Worm (Caenorhabditis elegans) whole organism, early embryonic: ENCODE data around the gene btb-5.

Experiments
- B0310.2 ChIP-seq: sonication (generic microtip); optimal IDR thresholded peaks from 2 replicates; lab custom pipeline; 2016; ENCODE audit warnings: mild to moderate bottlenecking, missing genetic modification characterization, missing compliant biosample characterization
- F13C5.2 ChIP-seq: sonication (generic microtip); optimal IDR thresholded peaks from 2 replicates; lab custom pipeline; 2017; ENCODE audit warnings: mild to moderate bottlenecking, missing genetic modification characterization, inconsistent platforms, missing compliant biosample characterization
- aly-1 ChIP-seq: sonication (generic microtip); optimal IDR thresholded peaks from 2 replicates; lab custom pipeline; 2016; ENCODE audit warnings: missing genetic modification characterization, missing compliant biosample characterization
- ama-1 ChIP-seq: fragments of 150-350 bp; optimal IDR thresholded peaks from 2 replicates; lab custom pipeline; 2014
- ceh-13 ChIP-seq: fragments of 200-800 bp; sonication (Bioruptor generic); optimal IDR thresholded peaks from 2 replicates; lab custom pipeline; 2018; ENCODE audit warnings: mild to moderate bottlenecking, missing genetic modification characterization, missing compliant biosample characterization
- ceh-36 ChIP-seq: sonication (generic microtip); optimal IDR thresholded peaks from 2 replicates; lab custom pipeline; 2016; ENCODE audit warnings: missing genetic modification characterization, inconsistent platforms, missing compliant biosample characterization
- ets-7 ChIP-seq: sonication (generic microtip); optimal IDR thresholded peaks from 2 replicates; lab custom pipeline; 2016; ENCODE audit warnings: missing genotype, missing genetic modification characterization, missing compliant biosample characterization
- flt-1 ChIP-seq: fragments of 200-800 bp; sonication (Bioruptor generic); IDR thresholded peaks from 2 replicates; pipeline ENCODE4 v1.3.6; 2022; ENCODE audit warnings: missing genetic modification characterization, missing compliant biosample characterization
- hmbx-1 ChIP-seq: sonication (generic microtip); optimal IDR thresholded peaks from 2 replicates; lab custom pipeline; 2016; ENCODE audit warnings: mild to moderate bottlenecking, missing genetic modification characterization, missing compliant biosample characterization
- hmg-4 ChIP-seq: fragments of 200-800 bp; sonication (Bioruptor generic); optimal IDR thresholded peaks from 2 replicates; lab custom pipeline; 2018; ENCODE audit warnings: mild to moderate bottlenecking, missing genetic modification characterization, missing compliant biosample characterization
- hnd-1 ChIP-seq: sonication (generic microtip); optimal IDR thresholded peaks from 2 replicates; lab custom pipeline; 2016; ENCODE audit warnings: missing genetic modification characterization, missing compliant biosample characterization
- pes-1 ChIP-seq: fragments of 200-800 bp; sonication (Bioruptor generic); IDR thresholded peaks from 2 replicates; pipeline ENCODE4 v1.3.6; 2022; ENCODE audit warnings: missing genetic modification reagents, missing genetic modification characterization, missing compliant biosample characterization
- scrt-1 ChIP-seq: fragments of 200-800 bp; sonication (Bioruptor generic); IDR thresholded peaks from 2 replicates; pipeline ENCODE4 v1.3.6; 2022; ENCODE audit warnings: missing genetic modification characterization, missing compliant biosample characterization
- sea-1 ChIP-seq: fragments of 200-800 bp; sonication (Bioruptor generic); conservative IDR thresholded peaks from 2 replicates; pipeline ENCODE4 v1.3.6; 2022; ENCODE audit warnings: missing genetic modification characterization, missing compliant biosample characterization
- tbx-11 ChIP-seq: fragments of 200-800 bp; sonication (Bioruptor generic); IDR thresholded peaks from 2 replicates; pipeline ENCODE4 v1.3.6; 2022; ENCODE audit warnings: missing genetic modification characterization, missing compliant biosample characterization
- tbx-37 ChIP-seq: fragments of 200-800 bp; sonication (Bioruptor generic); conservative IDR thresholded peaks from 2 replicates; pipeline ENCODE4 v1.3.6; 2022; ENCODE audit warnings: missing genetic modification reagents, missing genetic modification characterization, missing compliant biosample characterization
- tra-4 ChIP-seq: sonication (generic microtip); optimal IDR thresholded peaks from 2 replicates; lab custom pipeline; 2017; ENCODE audit warnings: missing genetic modification characterization, missing compliant biosample characterization

Gene btb-5

DNA sequence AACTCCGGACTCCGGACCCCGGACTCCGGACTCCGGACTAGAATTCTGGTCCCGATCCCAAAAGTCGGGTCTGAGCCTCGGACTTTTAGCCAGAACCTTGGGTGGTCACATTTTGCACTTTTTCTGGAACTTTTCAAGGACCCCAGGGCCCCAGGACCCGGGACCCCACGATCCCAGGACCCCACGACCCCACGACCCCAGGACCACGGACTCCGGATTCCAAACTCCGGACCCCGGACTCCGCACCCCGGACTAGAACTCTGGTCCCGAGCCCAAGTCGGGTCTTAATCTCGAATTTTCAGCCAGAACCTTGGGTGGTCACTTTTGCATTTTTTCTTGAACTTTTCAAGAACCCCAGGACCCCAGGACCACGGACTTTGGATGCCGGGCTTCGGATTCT lies 18.2 kb downstream of the btb-5 start:
- TF ChIP-seq pes-1 (GFP tag; lab: Robert Waterston, UW) = no peak
- no peak for TF ChIP-seq hnd-1 (tag; lab: Kevin White, UChicago)
- no peak for TF ChIP-seq ets-7 (tag; lab: Kevin White, UChicago)
- no peak for TF ChIP-seq tbx-11 (GFP tag; lab: Robert Waterston, UW)
- TF ChIP-seq scrt-1 = no peak
- TF ChIP-seq flt-1 (GFP tag; lab: Robert Waterston, UW) = no peak

DNA sequence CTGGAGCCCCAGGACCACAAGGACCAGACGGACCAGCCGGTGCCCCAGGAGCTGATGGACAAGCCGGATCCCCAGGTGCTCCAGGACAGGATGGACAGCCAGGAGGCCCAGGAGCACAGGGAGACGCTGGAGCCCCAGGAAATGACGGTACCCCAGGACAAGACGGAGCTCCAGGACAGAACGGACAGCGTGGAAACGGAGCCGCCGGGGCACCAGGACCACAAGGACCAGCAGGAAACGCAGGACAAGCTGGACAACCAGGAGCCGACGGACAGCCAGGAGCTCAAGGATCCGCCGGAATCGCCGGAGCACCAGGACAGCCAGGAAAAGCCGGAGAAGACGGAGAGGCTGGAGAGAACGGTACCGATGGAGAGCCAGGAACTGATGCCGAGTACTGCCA lies 19.5 kb downstream of the btb-5 start:
- TF ChIP-seq F13C5.2 (tag; lab: Kevin White, UChicago) = no peak
- TF ChIP-seq hmg-4 (GFP tag; lab: Kevin White, UChicago) = peak; percentile 4

DNA sequence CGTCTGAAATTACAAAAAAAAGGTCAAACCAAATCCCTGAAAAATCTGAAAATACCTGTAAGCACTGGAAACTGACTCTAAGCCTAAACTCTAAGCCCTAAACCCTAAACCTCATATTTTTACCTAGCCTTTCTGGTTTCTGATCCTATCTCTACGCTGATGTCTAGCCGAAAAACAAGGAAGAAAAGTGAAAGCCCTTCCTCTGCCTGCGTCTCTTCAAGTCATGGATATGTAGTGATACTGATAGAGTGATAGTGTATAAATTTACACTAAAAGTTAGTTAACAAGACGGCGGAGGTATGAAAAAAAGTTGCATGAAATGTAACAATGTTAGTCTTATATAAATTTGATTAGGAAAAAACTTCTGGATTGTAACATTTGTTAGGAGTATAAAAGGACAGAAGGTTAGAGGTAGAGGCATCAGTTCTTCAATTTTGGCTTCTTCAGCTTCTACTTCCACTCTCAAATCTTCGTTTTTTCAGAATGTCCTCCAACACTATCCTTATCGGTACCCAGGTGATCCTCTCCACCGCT lies 20.3 kb downstream of the btb-5 start, which contains the start of gene col-88:
col-88 (plus strand) TSS at position 484 of the 534 bp plus-strand sequence.
- TF ChIP-seq tbx-11 (GFP tag; lab: Robert Waterston, UW) (no peak), tra-4 (tag; lab: Kevin White, UChicago) (no peak), ama-1 (lab: Kevin White, UChicago) (no peak), flt-1 (GFP tag; lab: Robert Waterston, UW) (no peak)

DNA sequence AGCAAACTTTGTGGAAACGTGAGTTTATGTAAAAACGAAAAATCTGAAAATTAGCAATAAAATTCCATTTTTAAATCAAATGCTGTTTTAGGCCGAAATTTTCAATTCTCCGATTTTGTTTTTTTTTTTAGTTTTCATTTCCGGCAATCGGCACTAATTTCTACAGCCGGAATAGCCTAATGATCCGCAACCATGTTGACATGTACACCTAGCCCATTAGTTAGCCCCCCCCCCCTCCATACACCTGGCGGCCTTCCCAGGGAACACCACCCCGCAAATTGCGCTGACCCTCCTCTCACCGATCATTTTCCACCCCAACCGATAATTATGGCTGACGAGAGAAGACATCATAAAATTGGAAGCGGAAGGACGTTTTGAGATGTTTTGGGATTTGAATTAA lies 21.4 kb downstream of the btb-5 start:
- no peak for TF ChIP-seq tbx-11 (GFP tag; lab: Robert Waterston, UW)
- TF ChIP-seq ama-1 (lab: Kevin White, UChicago) = no peak
- TF ChIP-seq aly-1 (tag; lab: Kevin White, UChicago) = no peak
- TF ChIP-seq B0310.2 (tag; lab: Kevin White, UChicago) = no peak
- TF ChIP-seq hnd-1 (tag; lab: Kevin White, UChicago) = no peak
- TF ChIP-seq sea-1 (GFP tag; lab: Robert Waterston, UW) = no peak
- TF ChIP-seq ceh-36 (tag; lab: Kevin White, UChicago) = no peak
- TF ChIP-seq ets-7 (tag; lab: Kevin White, UChicago) = no peak
- TF ChIP-seq hmg-4 (GFP tag; lab: Kevin White, UChicago) = no peak
- no peak for TF ChIP-seq tbx-37
- no peak for TF ChIP-seq F13C5.2 (tag; lab: Kevin White, UChicago)
- no peak for TF ChIP-seq pes-1 (GFP tag; lab: Robert Waterston, UW)
- no peak for TF ChIP-seq scrt-1

DNA sequence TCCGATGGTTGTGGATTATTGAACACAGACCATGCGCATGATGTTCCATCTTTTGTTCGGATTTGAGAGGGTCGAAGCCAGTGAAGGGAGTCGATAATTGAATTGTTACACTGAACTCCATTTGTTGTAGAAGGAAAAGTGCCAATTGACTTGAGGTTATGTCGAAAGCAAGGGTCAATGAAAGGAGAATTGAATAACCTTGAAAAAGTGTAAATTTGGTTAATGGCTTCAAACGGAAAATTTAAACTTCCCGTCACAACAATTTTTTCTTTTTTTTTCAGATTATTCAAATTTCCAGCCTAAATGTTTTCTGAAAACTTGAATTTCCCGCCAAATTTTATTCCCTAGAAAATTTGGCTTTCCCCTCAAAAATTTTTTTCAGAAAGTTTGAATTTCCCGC lies 22.8 kb downstream of the btb-5 start, which contains the start of gene clp-10:
clp-10 (minus strand) TSS at position 101 of the 400 bp plus-strand sequence.
- no peak for TF ChIP-seq B0310.2 (tag; lab: Kevin White, UChicago)

DNA sequence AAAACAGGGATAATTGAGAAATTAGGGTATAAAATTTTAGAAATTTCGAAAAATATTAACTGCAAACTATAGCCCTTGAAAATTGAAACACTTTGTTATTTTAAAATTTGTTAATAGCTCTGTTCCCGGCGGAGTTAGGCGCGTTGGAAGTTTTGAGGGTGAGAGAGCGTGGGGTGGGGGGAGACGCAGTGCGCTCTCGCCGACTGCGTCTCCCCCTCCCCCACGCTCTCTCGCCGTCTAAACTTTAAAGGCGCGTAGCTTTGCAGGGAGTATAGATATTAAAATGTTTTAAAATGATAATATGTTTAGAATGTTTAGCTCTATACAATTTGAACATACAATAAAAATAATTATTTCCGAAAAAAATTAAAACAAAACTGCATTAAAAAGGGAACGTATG lies 27.7 kb downstream of the btb-5 start:
- no peak for TF ChIP-seq tra-4 (tag; lab: Kevin White, UChicago)
- no peak for TF ChIP-seq ceh-13
- no peak for TF ChIP-seq hmg-4 (GFP tag; lab: Kevin White, UChicago)
- no peak for TF ChIP-seq sea-1 (GFP tag; lab: Robert Waterston, UW)

DNA sequence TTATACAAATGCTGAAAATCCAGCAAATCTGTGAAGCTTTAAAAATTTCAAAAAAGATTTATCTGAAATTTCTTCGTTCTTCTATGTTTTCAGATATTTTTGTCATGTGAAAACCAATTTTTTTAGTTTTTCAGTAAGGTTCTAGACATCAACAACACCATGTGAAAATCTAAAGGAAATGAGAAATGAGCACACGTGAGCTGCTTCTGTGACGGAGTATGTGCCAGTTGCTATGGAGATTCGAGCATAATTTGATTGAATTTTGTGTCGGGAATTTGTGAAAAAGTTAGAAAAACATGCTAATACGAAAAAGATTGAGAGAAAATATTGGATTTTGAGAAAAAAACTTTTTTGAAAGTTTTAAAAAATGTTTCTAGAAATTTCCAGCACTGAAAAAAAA lies 29.3 kb downstream of the btb-5 start:
- TF ChIP-seq ets-7 (tag; lab: Kevin White, UChicago) (no peak), ceh-36 (tag; lab: Kevin White, UChicago) (no peak), hmbx-1 (tag; lab: Kevin White, UChicago) (no peak), scrt-1 (no peak), hmg-4 (GFP tag; lab: Kevin White, UChicago) (no peak), tbx-37 (no peak), aly-1 (tag; lab: Kevin White, UChicago) (no peak), pes-1 (GFP tag; lab: Robert Waterston, UW) (no peak), F13C5.2 (tag; lab: Kevin White, UChicago) (no peak), B0310.2 (tag; lab: Kevin White, UChicago) (no peak), hnd-1 (tag; lab: Kevin White, UChicago) (no peak), flt-1 (GFP tag; lab: Robert Waterston, UW) (no peak)

DNA sequence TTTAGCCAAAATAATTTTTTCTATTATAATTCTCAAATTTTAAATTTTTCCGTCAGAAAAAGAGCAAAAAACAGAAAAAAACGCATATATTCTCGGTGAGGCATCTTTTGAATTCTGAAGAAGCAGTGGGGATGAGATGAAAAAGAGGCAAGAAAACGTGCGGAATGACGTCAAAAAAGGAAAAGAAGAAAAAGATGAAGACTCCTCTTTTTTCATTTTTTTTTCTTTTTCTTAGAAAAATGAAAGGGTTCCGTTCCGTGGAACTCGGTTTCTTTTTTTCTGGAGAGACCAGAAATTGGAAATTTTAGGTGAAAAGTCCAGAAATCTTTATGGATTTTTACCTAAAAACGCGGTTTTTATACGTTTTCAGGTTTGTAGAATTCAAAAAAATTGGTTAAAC lies 30.5 kb downstream of the btb-5 start:
- no peak for TF ChIP-seq hmg-4 (GFP tag; lab: Kevin White, UChicago)
- TF ChIP-seq ceh-13 = no peak
- no peak for TF ChIP-seq aly-1 (tag; lab: Kevin White, UChicago)
- no peak for TF ChIP-seq sea-1 (GFP tag; lab: Robert Waterston, UW)
- no peak for TF ChIP-seq tra-4 (tag; lab: Kevin White, UChicago)
- no peak for TF ChIP-seq tbx-37
- no peak for TF ChIP-seq ama-1 (lab: Kevin White, UChicago)

DNA sequence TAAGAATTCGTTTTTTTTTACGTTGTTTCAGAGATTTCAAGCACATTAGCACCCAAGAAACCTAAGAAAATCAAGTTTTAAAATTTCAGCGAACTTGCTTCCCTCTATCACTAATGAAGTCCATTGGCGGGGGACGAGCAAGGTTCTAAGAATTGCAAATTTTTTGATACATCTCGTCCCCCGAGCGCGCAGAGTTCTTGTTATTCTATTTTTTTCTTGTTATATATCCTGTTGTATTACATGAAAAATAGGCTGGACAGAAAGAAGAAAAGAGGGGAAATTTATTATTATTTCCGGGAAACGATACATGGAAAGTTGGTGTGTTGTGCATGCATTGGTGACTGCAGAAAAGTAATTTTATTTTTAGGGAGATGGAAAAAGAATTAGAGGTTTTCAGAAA lies 31.3 kb downstream of the btb-5 start:
- TF ChIP-seq B0310.2 (tag; lab: Kevin White, UChicago) = no peak
